Worm (Caenorhabditis elegans) whole organism, young adult: ENCODE data around the gene eif-3.D.

ENCODE experiments used
- B0019.2 ChIP-seq: fragments of 200-800 bp; sonication (Bioruptor generic); conservative IDR thresholded peaks from 2 replicates; pipeline ENCODE4 v1.3.6; 2022; ENCODE audit warnings: missing genetic modification reagents, missing genetic modification characterization, missing compliant biosample characterization
- B0035.1 ChIP-seq: sonication (generic microtip); optimal IDR thresholded peaks from 2 replicates; lab custom pipeline; 2016; ENCODE audit warnings: missing genetic modification characterization, mild to moderate bottlenecking, missing compliant biosample characterization, missing genotype, missing genetic modification reagents
- B0261.1 ChIP-seq: sonication (generic microtip); optimal IDR thresholded peaks from 2 replicates; lab custom pipeline; 2016; ENCODE audit warnings: mild to moderate bottlenecking, missing genetic modification characterization, moderate library complexity, missing compliant biosample characterization
- B0336.3 ChIP-seq: fragments of 200-800 bp; sonication (Bioruptor generic); IDR thresholded peaks from 2 replicates; pipeline ENCODE4 v1.3.6; 2022; ENCODE audit warnings: missing genetic modification characterization, missing compliant biosample characterization
- D2030.7 ChIP-seq: fragments of 200-800 bp; sonication (Bioruptor generic); IDR thresholded peaks from 2 replicates; pipeline ENCODE4 v1.3.6; 2022; ENCODE audit warnings: missing genetic modification reagents, missing genetic modification characterization, missing compliant biosample characterization
- F10E7.11 ChIP-seq: sonication (generic microtip); optimal IDR thresholded peaks from 2 replicates; lab custom pipeline; 2017; ENCODE audit warnings: mild to moderate bottlenecking, missing genetic modification characterization, moderate library complexity, missing compliant biosample characterization
- F33H1.4 ChIP-seq: fragments of 200-800 bp; sonication (Bioruptor generic); IDR thresholded peaks from 2 replicates; pipeline ENCODE4 v1.3.6; 2022; ENCODE audit warnings: missing genetic modification reagents, missing genetic modification characterization, missing compliant biosample characterization
- F39B2.1 ChIP-seq: fragments of 200-800 bp; sonication (Bioruptor generic); IDR thresholded peaks from 2 replicates; pipeline ENCODE4 v1.3.6; 2022; ENCODE audit warnings: missing genetic modification reagents, missing genetic modification characterization, missing compliant biosample characterization
- F57A8.1 ChIP-seq: fragments of 200-800 bp; sonication (Bioruptor generic); optimal IDR thresholded peaks from 2 replicates; lab custom pipeline; 2018; ENCODE audit warnings: mild to moderate bottlenecking, missing genetic modification characterization, moderate library complexity, missing compliant biosample characterization
- F57C9.4 ChIP-seq: sonication (generic microtip); optimal IDR thresholded peaks from 2 replicates; lab custom pipeline; 2017; ENCODE audit warnings: mild to moderate bottlenecking, missing genetic modification characterization, missing compliant biosample characterization
- K11D2.4 ChIP-seq: fragments of 200-800 bp; sonication (Bioruptor generic); IDR thresholded peaks from 2 replicates; pipeline ENCODE4 v1.3.6; 2022; ENCODE audit warnings: missing genetic modification reagents, missing genetic modification characterization, missing compliant biosample characterization
- K12H6.12 ChIP-seq: fragments of 200-800 bp; sonication (Bioruptor generic); optimal IDR thresholded peaks from 2 replicates; lab custom pipeline; 2018; ENCODE audit warnings: mild to moderate bottlenecking, missing genetic modification characterization, missing compliant biosample characterization
- T26A5.8 ChIP-seq: sonication (generic microtip); optimal IDR thresholded peaks from 2 replicates; lab custom pipeline; 2016; ENCODE audit warnings: missing genetic modification characterization, missing compliant biosample characterization
- Y56A3A.18 ChIP-seq: fragments of 200-800 bp; sonication (Bioruptor generic); IDR thresholded peaks from 2 replicates; pipeline ENCODE4 v1.3.6; 2022; ENCODE audit warnings: missing genetic modification reagents, missing genetic modification characterization, missing compliant biosample characterization
- attf-5 ChIP-seq: fragments of 200-800 bp; sonication (Bioruptor generic); optimal IDR thresholded peaks from 2 replicates; lab custom pipeline; 2018; ENCODE audit warnings: mild to moderate bottlenecking, missing genetic modification characterization, missing compliant biosample characterization
- ceh-27 ChIP-seq: fragments of 200-800 bp; sonication (Bioruptor generic); optimal IDR thresholded peaks from 2 replicates; lab custom pipeline; 2018; ENCODE audit warnings: mild to moderate bottlenecking, missing genetic modification characterization, moderate library complexity, missing compliant biosample characterization
- ceh-91 ChIP-seq: fragments of 200-800 bp; sonication (Bioruptor generic); IDR thresholded peaks from 2 replicates; pipeline ENCODE4 v1.3.6; 2022; ENCODE audit warnings: missing genetic modification reagents, missing genetic modification characterization, missing compliant biosample characterization
- chd-7 ChIP-seq: sonication (generic microtip); optimal IDR thresholded peaks from 2 replicates; lab custom pipeline; 2016; ENCODE audit warnings: mild to moderate bottlenecking, missing genetic modification characterization, moderate library complexity, missing compliant biosample characterization
- dox-1 ChIP-seq: fragments of 200-800 bp; sonication (Bioruptor generic); IDR thresholded peaks from 2 replicates; pipeline ENCODE4 v1.3.6; 2022; ENCODE audit warnings: missing genetic modification reagents, missing genetic modification characterization, missing compliant biosample characterization
- dpl-1 ChIP-seq: fragments of 150-350 bp; optimal IDR thresholded peaks from 2 replicates; lab custom pipeline; 2014; ENCODE audit warnings: missing biosample characterization, missing genetic modification reagents, missing genetic modification characterization
- egl-44 ChIP-seq: fragments of 200-800 bp; sonication (Bioruptor generic); IDR thresholded peaks from 2 replicates; pipeline ENCODE4 v1.3.6; 2022; ENCODE audit warnings: missing genetic modification reagents, missing genetic modification characterization, missing compliant biosample characterization
- ets-4 ChIP-seq: fragments of 200-800 bp; sonication (Bioruptor generic); optimal IDR thresholded peaks from 2 replicates; lab custom pipeline; 2018; ENCODE audit warnings: mild to moderate bottlenecking, missing genetic modification characterization, missing compliant biosample characterization
- hlh-26 ChIP-seq: fragments of 200-800 bp; sonication (Bioruptor generic); conservative IDR thresholded peaks from 2 replicates; pipeline ENCODE4 v1.3.6; 2022; ENCODE audit warnings: missing genetic modification reagents, missing genetic modification characterization, missing compliant biosample characterization
- hrde-1 ChIP-seq: sonication (generic microtip); optimal IDR thresholded peaks from 2 replicates; lab custom pipeline; 2016; ENCODE audit warnings: missing genetic modification characterization, mild to moderate bottlenecking, missing compliant biosample characterization, moderate library complexity, missing genotype, missing genetic modification reagents, borderline replicate concordance
- lin-26 ChIP-seq: fragments of 200-800 bp; sonication (Bioruptor generic); IDR thresholded peaks from 2 replicates; pipeline ENCODE4 v1.3.6; 2022; ENCODE audit warnings: missing genetic modification reagents, missing genetic modification characterization, missing compliant biosample characterization
- lin-40 ChIP-seq: sonication (generic microtip); optimal IDR thresholded peaks from 2 replicates; lab custom pipeline; 2016; ENCODE audit warnings: missing genetic modification characterization, mild to moderate bottlenecking, missing compliant biosample characterization, missing genotype, missing genetic modification reagents
- lin-54 ChIP-seq: fragments of 200-800 bp; sonication (Bioruptor generic); optimal IDR thresholded peaks from 2 replicates; lab custom pipeline; 2018; ENCODE audit warnings: mild to moderate bottlenecking, missing genetic modification characterization, missing compliant biosample characterization
- lsy-27 ChIP-seq: sonication (generic microtip); optimal IDR thresholded peaks from 2 replicates; lab custom pipeline; 2017; ENCODE audit warnings: missing genetic modification characterization, mild to moderate bottlenecking, missing compliant biosample characterization, antibody characterized with exemption, missing genotype, borderline replicate concordance; ENCODE audit not compliant: insufficient read depth
- madf-6 ChIP-seq: fragments of 200-800 bp; sonication (Bioruptor generic); IDR thresholded peaks from 2 replicates; pipeline ENCODE4 v1.3.6; 2022; ENCODE audit warnings: missing genetic modification reagents, missing genetic modification characterization, missing compliant biosample characterization
- mes-4 ChIP-seq: sonication (generic microtip); optimal IDR thresholded peaks from 2 replicates; lab custom pipeline; 2016; ENCODE audit warnings: missing genotype, missing genetic modification characterization, missing compliant biosample characterization
- mxl-1 ChIP-seq: sonication (generic microtip); optimal IDR thresholded peaks from 2 replicates; lab custom pipeline; 2016; ENCODE audit warnings: missing genetic modification characterization, missing compliant biosample characterization
- nfya-1 ChIP-seq: sonication (generic microtip); optimal IDR thresholded peaks from 2 replicates; lab custom pipeline; 2017; ENCODE audit warnings: antibody characterized with exemption, missing compliant biosample characterization, missing genetic modification characterization, borderline replicate concordance; ENCODE audit not compliant: insufficient read depth
- nfyb-1 ChIP-seq: fragments of 200-800 bp; sonication (Bioruptor generic); IDR thresholded peaks from 2 replicates; pipeline ENCODE4 v1.3.6; 2022; ENCODE audit warnings: missing genetic modification reagents, missing genetic modification characterization, missing compliant biosample characterization
- nhr-179 ChIP-seq: sonication (generic microtip); optimal IDR thresholded peaks from 2 replicates; lab custom pipeline; 2016; ENCODE audit warnings: mild to moderate bottlenecking, missing genetic modification characterization, missing compliant biosample characterization
- nhr-27 ChIP-seq: fragments of 200-800 bp; sonication (Bioruptor generic); optimal IDR thresholded peaks from 2 replicates; lab custom pipeline; 2018; ENCODE audit warnings: mild to moderate bottlenecking, missing genetic modification characterization, moderate library complexity, missing compliant biosample characterization
- nhr-90 ChIP-seq: sonication (generic microtip); optimal IDR thresholded peaks from 2 replicates; lab custom pipeline; 2016; ENCODE audit warnings: missing genotype, mild to moderate bottlenecking, missing genetic modification characterization, missing compliant biosample characterization
- rpc-1 ChIP-seq, 2 experiments: fragments of 150-350 bp in 1 of 2; sonication (generic microtip) in 1 of 2; optimal IDR thresholded peaks; 2 replicates each; lab custom pipeline; 2014 to 2018; ENCODE audit warnings: missing biosample characterization in 1 of 2, missing genetic modification characterization in 1 of 2, missing genetic modification reagents in 1 of 2, missing genotype in 1 of 2
- sea-2 ChIP-seq: fragments of 200-800 bp; sonication (Bioruptor generic); IDR thresholded peaks from 2 replicates; pipeline ENCODE4 v1.3.6; 2022; ENCODE audit warnings: missing genetic modification characterization, missing compliant biosample characterization
- snpc-1.3 ChIP-seq: sonication (generic microtip); optimal IDR thresholded peaks from 2 replicates; lab custom pipeline; 2017; ENCODE audit warnings: missing genetic modification characterization, mild to moderate bottlenecking, missing compliant biosample characterization, antibody characterized with exemption, moderate library complexity, missing genotype, missing genetic modification reagents; ENCODE audit not compliant: insufficient read depth
- snpc-3.4 ChIP-seq: sonication (generic microtip); optimal IDR thresholded peaks from 2 replicates; lab custom pipeline; 2017; ENCODE audit warnings: missing genetic modification characterization, mild to moderate bottlenecking, missing compliant biosample characterization, antibody characterized with exemption, moderate library complexity, missing genotype, missing genetic modification reagents
- somi-1 ChIP-seq: fragments of 200-800 bp; sonication (Bioruptor generic); optimal IDR thresholded peaks from 2 replicates; lab custom pipeline; 2018; ENCODE audit warnings: mild to moderate bottlenecking, missing genetic modification characterization, missing compliant biosample characterization
- tbp1 ChIP-seq: fragments of 200-800 bp; sonication (Bioruptor generic); optimal IDR thresholded peaks from 2 replicates; lab custom pipeline; 2018; ENCODE audit warnings: mild to moderate bottlenecking, missing genetic modification characterization, missing compliant biosample characterization
- unc-130 ChIP-seq: sonication (generic microtip); optimal IDR thresholded peaks from 2 replicates; lab custom pipeline; 2016; ENCODE audit warnings: missing genetic modification reagents, missing genetic modification characterization, missing compliant biosample characterization
- zfh-2 ChIP-seq: fragments of 200-800 bp; sonication (Bioruptor generic); conservative IDR thresholded peaks from 2 replicates; pipeline ENCODE4 v1.3.6; 2022; ENCODE audit warnings: missing genetic modification reagents, missing genetic modification characterization, missing compliant biosample characterization
- ztf-25 ChIP-seq: fragments of 200-800 bp; sonication (Bioruptor generic); IDR thresholded peaks from 2 replicates; pipeline ENCODE4 v1.3.6; 2022; ENCODE audit warnings: missing genetic modification reagents, missing genetic modification characterization, missing compliant biosample characterization
- ztf-26 ChIP-seq: sonication (generic microtip); optimal IDR thresholded peaks from 2 replicates; lab custom pipeline; 2017; ENCODE audit warnings: missing genetic modification characterization, missing compliant biosample characterization
- ztf-3 ChIP-seq: fragments of 200-800 bp; sonication (Bioruptor generic); optimal IDR thresholded peaks from 2 replicates; lab custom pipeline; 2018; ENCODE audit warnings: mild to moderate bottlenecking, missing genetic modification characterization, missing compliant biosample characterization
- ztf-6 ChIP-seq: fragments of 200-800 bp; sonication (Bioruptor generic); IDR thresholded peaks from 2 replicates; pipeline ENCODE4 v1.3.6; 2022; ENCODE audit warnings: missing genetic modification reagents, missing genetic modification characterization, missing compliant biosample characterization

Gene eif-3.D

ce11 chrIII:8984960-8985359 lies 13.6 kb upstream of the eif-3.D start (continued):
- TF ChIP-seq rpc-1 (optimal IDR thresholded peaks at IDR 0.05; lab: Kevin White, UChicago) (no peak), rpc-1 (tag; optimal IDR thresholded peaks at IDR 0.05; lab: Kevin White, UChicago) (no peak), sea-2 (no peak), K11D2.4 (GFP tag; lab: Robert Waterston, UW) (0 out of 2 replicates have a peak, but pooled peaks have one; percentile 57), lin-26 (GFP tag; lab: Robert Waterston, UW) (no peak), D2030.7 (no peak), F39B2.1 (GFP tag; lab: Robert Waterston, UW) (no peak), mes-4 (tag; lab: Kevin White, UChicago) (no peak), T26A5.8 (tag; lab: Kevin White, UChicago) (no peak), ztf-3 (GFP tag; lab: Kevin White, UChicago) (no peak), nhr-179 (no peak), snpc-1.3 (no peak), dox-1 (GFP tag; lab: Robert Waterston, UW) (0 out of 2 replicates have a peak, but pooled peaks have one; percentile 27), F57A8.1 (GFP tag; lab: Kevin White, UChicago) (no peak), lin-40 (peak; percentile 13), snpc-3.4 (no peak), B0336.3 (GFP tag; lab: Robert Waterston, UW) (no peak), mxl-1 (tag; lab: Kevin White, UChicago) (no peak), tbp1 (GFP tag; lab: Kevin White, UChicago) (peak; percentile 15), ztf-25 (no peak), F10E7.11 (tag; lab: Kevin White, UChicago) (no peak), B0035.1 (tag; lab: Kevin White, UChicago) (no peak), ztf-26 (tag; lab: Kevin White, UChicago) (no peak)

ce11 chrIII:8984412-8984811 lies 13.0 kb upstream of the eif-3.D start:
- no peak for TF ChIP-seq ztf-6
- no peak for TF ChIP-seq dpl-1 (GFP tag; lab: Kevin White, UChicago)
- TF ChIP-seq F33H1.4 = no peak
- TF ChIP-seq egl-44 = no peak
- TF ChIP-seq nfya-1 = no peak
- TF ChIP-seq ceh-91 = no peak
- no peak for TF ChIP-seq zfh-2 (GFP tag; lab: Robert Waterston, UW)
- no peak for TF ChIP-seq ceh-27 (GFP tag; lab: Kevin White, UChicago)
- TF ChIP-seq dox-1 (GFP tag; lab: Robert Waterston, UW) = no peak
- TF ChIP-seq B0019.2 = no peak
- no peak for TF ChIP-seq F57C9.4
- TF ChIP-seq ets-4 (GFP tag; lab: Kevin White, UChicago) = no peak
- TF ChIP-seq Y56A3A.18 (GFP tag; lab: Robert Waterston, UW) = no peak
- no peak for TF ChIP-seq chd-7
- TF ChIP-seq somi-1 (GFP tag; lab: Kevin White, UChicago) = no peak
- TF ChIP-seq F39B2.1 (GFP tag; lab: Robert Waterston, UW) = 0 out of 2 replicates have a peak, but pooled peaks have one; percentile 49
- TF ChIP-seq hlh-26 (GFP tag; lab: Robert Waterston, UW) = no peak
- no peak for TF ChIP-seq nfyb-1 (GFP tag; lab: Robert Waterston, UW)
- no peak for TF ChIP-seq nhr-90 (tag; lab: Kevin White, UChicago)
- peak; percentile 4 for TF ChIP-seq lin-54 (GFP tag; lab: Kevin White, UChicago)
- no peak for TF ChIP-seq unc-130 (GFP tag; lab: Kevin White, UChicago)
- no peak for TF ChIP-seq B0261.1 (tag; lab: Kevin White, UChicago)
- TF ChIP-seq tbp1 (GFP tag; lab: Kevin White, UChicago) = no peak
- TF ChIP-seq K12H6.12 (tag; lab: Kevin White, UChicago) = no peak
- TF ChIP-seq hrde-1 (tag; lab: Kevin White, UChicago) = no peak
- TF ChIP-seq nhr-27 (tag; lab: Kevin White, UChicago) = no peak
- no peak for TF ChIP-seq attf-5 (GFP tag; lab: Kevin White, UChicago)
- TF ChIP-seq madf-6 = peak; percentile 6; the same call in 1 of the 2 replicates
- no peak for TF ChIP-seq lsy-27
- TF ChIP-seq snpc-3.4 = no peak
